Worm (Caenorhabditis elegans) whole organism, early embryonic: ENCODE results near the gene Y54F10AR.2.

ENCODE experiments used
- B0310.2 ChIP-seq: sonication (generic microtip); optimal IDR thresholded peaks from 2 replicates; lab custom pipeline; 2016; ENCODE audit warnings: mild to moderate bottlenecking, missing genetic modification characterization, missing compliant biosample characterization
- F13C5.2 ChIP-seq: sonication (generic microtip); optimal IDR thresholded peaks from 2 replicates; lab custom pipeline; 2017; ENCODE audit warnings: mild to moderate bottlenecking, missing genetic modification characterization, inconsistent platforms, missing compliant biosample characterization
- aly-1 ChIP-seq: sonication (generic microtip); optimal IDR thresholded peaks from 2 replicates; lab custom pipeline; 2016; ENCODE audit warnings: missing genetic modification characterization, missing compliant biosample characterization
- ama-1 ChIP-seq: fragments of 150-350 bp; optimal IDR thresholded peaks from 2 replicates; lab custom pipeline; 2014
- ceh-13 ChIP-seq: fragments of 200-800 bp; sonication (Bioruptor generic); optimal IDR thresholded peaks from 2 replicates; lab custom pipeline; 2018; ENCODE audit warnings: mild to moderate bottlenecking, missing genetic modification characterization, missing compliant biosample characterization
- flt-1 ChIP-seq: fragments of 200-800 bp; sonication (Bioruptor generic); IDR thresholded peaks from 2 replicates; pipeline ENCODE4 v1.3.6; 2022; ENCODE audit warnings: missing genetic modification characterization, missing compliant biosample characterization
- hmg-4 ChIP-seq: fragments of 200-800 bp; sonication (Bioruptor generic); optimal IDR thresholded peaks from 2 replicates; lab custom pipeline; 2018; ENCODE audit warnings: mild to moderate bottlenecking, missing genetic modification characterization, missing compliant biosample characterization
- hnd-1 ChIP-seq: sonication (generic microtip); optimal IDR thresholded peaks from 2 replicates; lab custom pipeline; 2016; ENCODE audit warnings: missing genetic modification characterization, missing compliant biosample characterization
- pes-1 ChIP-seq: fragments of 200-800 bp; sonication (Bioruptor generic); IDR thresholded peaks from 2 replicates; pipeline ENCODE4 v1.3.6; 2022; ENCODE audit warnings: missing genetic modification reagents, missing genetic modification characterization, missing compliant biosample characterization
- scrt-1 ChIP-seq: fragments of 200-800 bp; sonication (Bioruptor generic); IDR thresholded peaks from 2 replicates; pipeline ENCODE4 v1.3.6; 2022; ENCODE audit warnings: missing genetic modification characterization, missing compliant biosample characterization
- sea-1 ChIP-seq: fragments of 200-800 bp; sonication (Bioruptor generic); conservative IDR thresholded peaks from 2 replicates; pipeline ENCODE4 v1.3.6; 2022; ENCODE audit warnings: missing genetic modification characterization, missing compliant biosample characterization
- tbx-37 ChIP-seq: fragments of 200-800 bp; sonication (Bioruptor generic); conservative IDR thresholded peaks from 2 replicates; pipeline ENCODE4 v1.3.6; 2022; ENCODE audit warnings: missing genetic modification reagents, missing genetic modification characterization, missing compliant biosample characterization

DNA sequence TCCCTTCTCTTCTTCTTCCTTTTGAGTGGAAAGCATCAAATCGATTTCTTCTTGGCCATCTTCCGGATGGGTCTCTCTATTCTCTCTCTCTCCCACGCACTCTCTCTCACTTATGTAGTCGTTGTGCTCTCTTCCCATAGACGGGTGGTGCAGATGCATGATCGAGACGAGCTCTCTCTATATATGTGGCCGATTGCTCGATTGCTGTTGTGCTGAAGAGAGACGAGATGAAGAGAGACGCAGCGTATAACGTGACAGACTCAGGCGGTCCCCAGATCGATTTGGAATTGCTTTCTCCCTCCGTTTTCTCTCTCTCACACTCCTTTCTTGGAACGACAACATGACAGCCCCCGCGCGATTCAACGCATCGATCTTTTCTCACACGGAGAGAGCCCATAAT is 38.6 kb downstream of the Y54F10AR.2 start:
- TF ChIP-seq ama-1 (lab: Kevin White, UChicago) (no peak), ceh-13 (no peak), tbx-37 (GFP tag; lab: Robert Waterston, UW) (no peak), sea-1 (GFP tag; lab: Robert Waterston, UW) (0 out of 2 replicates have a peak, but pooled peaks have one; percentile 6), aly-1 (tag; lab: Kevin White, UChicago) (no peak), B0310.2 (tag; lab: Kevin White, UChicago) (no peak), scrt-1 (GFP tag; lab: Robert Waterston, UW) (no peak), F13C5.2 (tag; lab: Kevin White, UChicago) (no peak), hmg-4 (GFP tag; lab: Kevin White, UChicago) (no peak), hnd-1 (tag; lab: Kevin White, UChicago) (no peak), pes-1 (GFP tag; lab: Robert Waterston, UW) (no peak), flt-1 (no peak)
